Worm (Caenorhabditis elegans) whole organism, L2 larva: ENCODE results near the gene ifa-1.

ENCODE experiments used
- Y55F3AM.14 ChIP-seq: fragments of 200-800 bp; sonication (Bioruptor generic); optimal IDR thresholded peaks from 2 replicates; lab custom pipeline; 2018; ENCODE audit warnings: mild to moderate bottlenecking, missing genetic modification characterization, missing compliant biosample characterization
- ceh-82 ChIP-seq: fragments of 150-350 bp; optimal IDR thresholded peaks from 2 replicates; lab custom pipeline; 2014; ENCODE audit warnings: missing biosample characterization, missing genetic modification characterization
- elt-3 ChIP-seq: sonication (generic microtip); optimal IDR thresholded peaks from 2 replicates; lab custom pipeline; 2017; ENCODE audit warnings: missing biosample characterization, missing genetic modification characterization

ce11 chrX:11264715-11265114, 6.3 kb upstream of the ifa-1 start:
- TF ChIP-seq Y55F3AM.14 (no peak), elt-3 (no peak), ceh-82 (tag; lab: Kevin White, UChicago) (no peak)
